Fruit fly (Drosophila melanogaster) whole organism, embryonic: Measurements from ENCODE around the gene egh.
A peak's percentile ranks its signal among the peaks of the same experiment; 100 is the strongest.

ENCODE experiments used
- BtbVII ChIP-seq: fragments of 200-800 bp; sonication (Bioruptor generic); optimal IDR thresholded peaks from 3 replicates; lab custom pipeline; 2017; ENCODE audit warnings: missing biosample characterization, mild to moderate bottlenecking, missing genetic modification characterization
- CG12071 ChIP-seq: fragments of 200-800 bp; sonication (Bioruptor generic); optimal IDR thresholded peaks from 3 replicates; lab custom pipeline; 2018; ENCODE audit warnings: missing biosample characterization, mild to moderate bottlenecking, missing genetic modification characterization
- CG12104 ChIP-seq: fragments of 200-800 bp; sonication (Bioruptor generic); optimal IDR thresholded peaks from 3 replicates; lab custom pipeline; 2016; ENCODE audit warnings: missing biosample characterization, missing genetic modification characterization
- CG12299 ChIP-seq: fragments of 200-800 bp; sonication (Bioruptor generic); optimal IDR thresholded peaks from 2 replicates; lab custom pipeline; 2018; ENCODE audit warnings: missing biosample characterization, mild to moderate bottlenecking, missing genetic modification characterization
- CG13624 ChIP-seq: fragments of 200-800 bp; sonication (Bioruptor generic); optimal IDR thresholded peaks from 2 replicates; lab custom pipeline; 2016; ENCODE audit warnings: missing biosample characterization, missing genetic modification characterization
- CG15269 ChIP-seq: fragments of 200-800 bp; sonication (Bioruptor generic); optimal IDR thresholded peaks from 2 replicates; lab custom pipeline; 2018; ENCODE audit warnings: missing biosample characterization, mild to moderate bottlenecking, missing genetic modification characterization, moderate library complexity
- CG15479 ChIP-seq: fragments of 200-800 bp; sonication (Bioruptor generic); optimal IDR thresholded peaks from 3 replicates; lab custom pipeline; 2019; ENCODE audit warnings: missing biosample characterization, mild to moderate bottlenecking, missing genetic modification characterization, moderate library complexity
- CG15696 ChIP-seq: fragments of 200-800 bp; sonication (Bioruptor generic); optimal IDR thresholded peaks from 2 replicates; lab custom pipeline; 2019; ENCODE audit warnings: missing biosample characterization, mild to moderate bottlenecking, missing genetic modification characterization, moderate library complexity
- CG1602 ChIP-seq: fragments of 200-800 bp; sonication (Bioruptor generic); optimal IDR thresholded peaks from 3 replicates; lab custom pipeline; 2016; ENCODE audit warnings: missing biosample characterization, missing genetic modification characterization
- CG17829 ChIP-seq: fragments of 200-800 bp; optimal IDR thresholded peaks from 2 replicates; lab custom pipeline; 2019; ENCODE audit warnings: missing biosample characterization, mild to moderate bottlenecking, missing genetic modification characterization, moderate library complexity
- CG18619 ChIP-seq: fragments of 200-800 bp; sonication (Bioruptor generic); optimal IDR thresholded peaks from 3 replicates; lab custom pipeline; 2017; ENCODE audit warnings: missing biosample characterization, mild to moderate bottlenecking, missing genetic modification characterization
- CG18764 ChIP-seq: fragments of 200-800 bp; sonication (Bioruptor generic); optimal IDR thresholded peaks from 3 replicates; lab custom pipeline; 2016; ENCODE audit warnings: missing biosample characterization, missing genetic modification characterization
- CG2889 ChIP-seq: fragments of 200-800 bp; sonication (Bioruptor generic); IDR thresholded peaks from 3 replicates; pipeline ENCODE4 v1.3.6; 2022; ENCODE audit warnings: missing biosample characterization, missing genetic modification characterization
- CG3065 ChIP-seq: fragments of 200-800 bp; sonication (Bioruptor generic); optimal IDR thresholded peaks from 2 replicates; lab custom pipeline; 2016; ENCODE audit warnings: missing biosample characterization, missing genetic modification characterization
- CG3407 ChIP-seq: fragments of 200-800 bp; sonication (Bioruptor generic); optimal IDR thresholded peaks from 2 replicates; lab custom pipeline; 2018; ENCODE audit warnings: missing biosample characterization, mild to moderate bottlenecking, missing genetic modification characterization
- CG3847 ChIP-seq: fragments of 200-800 bp; sonication (Bioruptor generic); IDR thresholded peaks from 2 replicates; pipeline ENCODE4 v1.3.6; 2022; ENCODE audit warnings: missing biosample characterization, missing genetic modification characterization
- CG4617 ChIP-seq: fragments of 200-800 bp; sonication (Bioruptor generic); optimal IDR thresholded peaks from 3 replicates; lab custom pipeline; 2016; ENCODE audit warnings: missing biosample characterization, missing genetic modification characterization, borderline replicate concordance
- CG4707 ChIP-seq: fragments of 200-800 bp; sonication (Bioruptor generic); optimal IDR thresholded peaks from 2 replicates; lab custom pipeline; 2018; ENCODE audit warnings: missing biosample characterization, mild to moderate bottlenecking, missing genetic modification characterization, moderate library complexity
- CG7372 ChIP-seq: fragments of 200-800 bp; sonication (Bioruptor generic); IDR thresholded peaks from 2 replicates; pipeline ENCODE4 v1.3.6; 2022; ENCODE audit warnings: missing biosample characterization, missing genetic modification characterization
- CG7987 ChIP-seq: fragments of 200-800 bp; sonication (Bioruptor generic); optimal IDR thresholded peaks from 2 replicates; lab custom pipeline; 2018; ENCODE audit warnings: missing biosample characterization, mild to moderate bottlenecking, missing genetic modification characterization, moderate library complexity
- CG8765 ChIP-seq: fragments of 200-800 bp; sonication (Bioruptor generic); IDR thresholded peaks from 2 replicates; pipeline ENCODE4 v1.3.6; 2022; ENCODE audit warnings: missing biosample characterization, missing genetic modification characterization
- Chrac-16 ChIP-seq: fragments of 200-800 bp; sonication (Bioruptor generic); optimal IDR thresholded peaks from 3 replicates; lab custom pipeline; 2016; ENCODE audit warnings: missing biosample characterization, missing genetic modification characterization
- GATAe ChIP-seq: fragments of 200-800 bp; sonication (Bioruptor generic); conservative IDR thresholded peaks from 2 replicates; pipeline ENCODE4 v1.3.6; 2022; ENCODE audit warnings: missing biosample characterization, missing genetic modification characterization
- HLH3B ChIP-seq: fragments of 200-800 bp; sonication (Bioruptor generic); IDR thresholded peaks from 2 replicates; pipeline ENCODE4 v1.3.6; 2022; ENCODE audit warnings: missing biosample characterization, missing genetic modification characterization
- Hmx ChIP-seq: fragments of 200-800 bp; sonication (Bioruptor generic); optimal IDR thresholded peaks from 2 replicates; lab custom pipeline; 2016; ENCODE audit warnings: missing biosample characterization, missing genetic modification characterization
- Oaz ChIP-seq: fragments of 200-800 bp; sonication (Bioruptor generic); IDR thresholded peaks from 2 replicates; pipeline ENCODE4 v1.3.6; 2022; ENCODE audit warnings: missing biosample characterization, missing genetic modification characterization
- Optix ChIP-seq: fragments of 200-800 bp; sonication (Bioruptor generic); IDR thresholded peaks from 3 replicates; pipeline ENCODE4 v1.3.6; 2022; ENCODE audit warnings: missing biosample characterization, missing genetic modification characterization
- Usf ChIP-seq: fragments of 200-800 bp; sonication (Bioruptor generic); optimal IDR thresholded peaks from 2 replicates; lab custom pipeline; 2017; ENCODE audit warnings: missing genotype, missing biosample characterization, missing genetic modification characterization
- Vsx1 ChIP-seq: fragments of 200-800 bp; sonication (Bioruptor generic); optimal IDR thresholded peaks from 2 replicates; lab custom pipeline; 2017; ENCODE audit warnings: missing biosample characterization, mild to moderate bottlenecking, missing genetic modification characterization, missing genetic modification reagents
- YL-1 ChIP-seq: fragments of 200-800 bp; sonication (Bioruptor generic); optimal IDR thresholded peaks from 3 replicates; lab custom pipeline; 2017; ENCODE audit warnings: missing biosample characterization, mild to moderate bottlenecking, missing genetic modification characterization
- bcd ChIP-seq: fragments of 200-800 bp; sonication (Bioruptor generic); optimal IDR thresholded peaks from 2 replicates; lab custom pipeline; 2017; ENCODE audit warnings: missing biosample characterization, mild to moderate bottlenecking, missing genetic modification characterization
- chinmo ChIP-seq: fragments of 200-800 bp; sonication (Bioruptor generic); IDR thresholded peaks from 4 replicates; pipeline ENCODE4 v1.3.6; 2022; ENCODE audit warnings: missing biosample characterization, missing genetic modification characterization; ENCODE audit not compliant: partially characterized antibody
- dati ChIP-seq: fragments of 200-800 bp; sonication (Bioruptor generic); IDR thresholded peaks from 2 replicates; pipeline ENCODE4 v1.3.6; 2022; ENCODE audit warnings: missing biosample characterization, missing genetic modification characterization
- dmrt99B ChIP-seq: fragments of 200-800 bp; sonication (Bioruptor generic); optimal IDR thresholded peaks from 2 replicates; lab custom pipeline; 2018; ENCODE audit warnings: missing biosample characterization, mild to moderate bottlenecking, missing genetic modification characterization, moderate library complexity
- fu2 ChIP-seq: fragments of 200-800 bp; sonication (Bioruptor generic); optimal IDR thresholded peaks from 2 replicates; lab custom pipeline; 2016; ENCODE audit warnings: missing biosample characterization, missing genetic modification characterization
- gcm ChIP-seq: fragments of 200-800 bp; sonication (Bioruptor generic); optimal IDR thresholded peaks from 2 replicates; lab custom pipeline; 2019; ENCODE audit warnings: missing biosample characterization, mild to moderate bottlenecking, missing genetic modification characterization, moderate library complexity
- ind ChIP-seq: fragments of 200-800 bp; sonication (Bioruptor generic); optimal IDR thresholded peaks from 3 replicates; lab custom pipeline; 2016; ENCODE audit warnings: missing biosample characterization, missing genetic modification characterization
- jumu ChIP-seq: fragments of 200-800 bp; sonication (Bioruptor generic); optimal IDR thresholded peaks from 3 replicates; lab custom pipeline; 2016; ENCODE audit warnings: missing biosample characterization, missing genetic modification characterization
- lbe ChIP-seq: fragments of 200-800 bp; sonication (Bioruptor generic); optimal IDR thresholded peaks from 2 replicates; lab custom pipeline; 2016; ENCODE audit warnings: missing biosample characterization, mild to moderate bottlenecking, missing genetic modification characterization
- org-1 ChIP-seq: fragments of 200-800 bp; sonication (Bioruptor generic); optimal IDR thresholded peaks from 2 replicates; lab custom pipeline; 2017; ENCODE audit warnings: missing biosample characterization, missing genetic modification characterization
- pnt ChIP-seq: fragments of 200-800 bp; sonication (Bioruptor generic); optimal IDR thresholded peaks from 3 replicates; lab custom pipeline; 2016; ENCODE audit warnings: missing biosample characterization, missing genetic modification characterization
- pros ChIP-seq: fragments of 200-800 bp; sonication (Bioruptor generic); optimal IDR thresholded peaks from 3 replicates; lab custom pipeline; 2019; ENCODE audit warnings: missing biosample characterization, mild to moderate bottlenecking, missing genetic modification characterization, moderate library complexity
- psq ChIP-seq: fragments of 200-800 bp; sonication (Bioruptor generic); optimal IDR thresholded peaks from 2 replicates; lab custom pipeline; 2017; ENCODE audit warnings: missing biosample characterization, missing genetic modification characterization
- pum ChIP-seq: fragments of 200-800 bp; sonication (Bioruptor generic); optimal IDR thresholded peaks from 2 replicates; lab custom pipeline; 2016; ENCODE audit warnings: missing biosample characterization, missing genetic modification characterization
- ro ChIP-seq: fragments of 200-800 bp; sonication (Bioruptor generic); IDR thresholded peaks from 2 replicates; pipeline ENCODE4 v1.3.6; 2022; ENCODE audit warnings: missing biosample characterization, missing genetic modification characterization
- sc ChIP-seq, 3 experiments: fragments of >200 bp in 2 of 3; fragments of 200-800 bp in 1 of 3; sonication (Bioruptor generic) in 1 of 3; optimal IDR thresholded peaks; 2 replicates in 2 of 3; 3 replicates in 1 of 3; lab custom pipeline; 2017; ENCODE audit warnings: mild to moderate bottlenecking in 1 of 3, missing biosample characterization in 1 of 3, missing genetic modification characterization in 1 of 3, missing genetic modification reagents in 1 of 3
- sens-2 ChIP-seq: fragments of 200-800 bp; sonication (Bioruptor generic); IDR thresholded peaks from 2 replicates; pipeline ENCODE4 v1.3.6; 2022; ENCODE audit warnings: missing biosample characterization, missing genetic modification characterization
- tap ChIP-seq: fragments of 200-800 bp; optimal IDR thresholded peaks from 3 replicates; lab custom pipeline; 2019; ENCODE audit warnings: missing biosample characterization, mild to moderate bottlenecking, missing genetic modification characterization, moderate library complexity
- trh ChIP-seq: fragments of 200-800 bp; sonication (Bioruptor generic); optimal IDR thresholded peaks from 2 replicates; lab custom pipeline; 2016; ENCODE audit warnings: missing biosample characterization, missing genetic modification characterization
- vnd ChIP-seq: fragments of 200-800 bp; sonication (Bioruptor generic); IDR thresholded peaks from 3 replicates; pipeline ENCODE4 v1.3.6; 2022; ENCODE audit warnings: missing biosample characterization, missing genetic modification characterization; ENCODE audit not compliant: partially characterized antibody

The egh gene

DNA sequence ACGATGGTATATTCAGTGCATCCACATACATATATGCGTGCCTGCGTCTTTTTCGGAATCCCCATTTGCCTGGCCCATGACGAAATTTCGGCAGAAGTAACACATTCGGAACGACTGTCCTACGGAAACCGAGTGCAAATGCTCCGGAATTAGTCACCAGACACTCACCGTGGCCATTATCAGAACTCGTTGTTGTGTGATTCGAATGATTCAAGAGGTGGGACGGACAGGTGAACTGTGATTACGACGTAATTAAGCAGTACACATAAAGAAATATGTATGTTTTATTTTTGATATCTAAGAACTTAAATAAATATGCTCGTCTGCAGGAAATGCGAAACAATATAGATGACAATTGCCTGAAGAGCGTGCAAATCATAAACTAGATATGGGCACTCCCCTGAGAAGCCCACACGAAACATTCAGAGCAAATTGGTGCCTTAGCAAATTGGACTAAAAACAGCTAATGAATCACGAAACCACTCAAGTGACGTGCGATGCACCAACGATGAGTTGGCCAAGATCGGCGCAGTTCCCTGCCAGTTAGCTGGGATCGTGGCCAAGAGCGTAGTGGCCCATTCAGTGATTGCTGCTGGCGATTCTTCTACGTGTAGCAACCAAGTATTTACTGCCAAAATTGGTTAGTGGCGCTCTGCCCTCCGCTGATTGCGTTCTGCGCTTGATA, 3.2 kb downstream of the egh start (continued):
- TF ChIP-seq CG15696 (tag; lab: Kevin White, UChicago) (no peak), CG3847 (peak; percentile 34; the same call in 1 of the 2 replicates), Optix (GFP tag; lab: Robert Waterston, UW) (no peak), CG8765 (GFP tag; lab: Robert Waterston, UW) (no peak), GATAe (GFP tag; lab: Robert Waterston, UW) (no peak), CG2889 (GFP tag; lab: Robert Waterston, UW) (no peak), vnd (GFP tag; lab: Robert Waterston, UW) (no peak), CG13624 (GFP tag; lab: Kevin White, UChicago) (no peak), pros (GFP tag; lab: Kevin White, UChicago) (no peak), CG15269 (tag; lab: Kevin White, UChicago) (peak; percentile 63), sens-2 (GFP tag; lab: Robert Waterston, UW) (no peak), BtbVII (no peak), CG12104 (GFP tag; lab: Kevin White, UChicago) (peak; percentile 18), pnt (GFP tag; lab: Kevin White, UChicago) (no peak), dmrt99B (peak; percentile 36), jumu (GFP tag; lab: Kevin White, UChicago) (no peak), fu2 (peak; percentile 3), ind (GFP tag; lab: Kevin White, UChicago) (peak; percentile 22), CG15479 (GFP tag; lab: Kevin White, UChicago) (no peak), Hmx (GFP tag; lab: Kevin White, UChicago) (no peak), org-1 (peak; percentile 41), CG7987 (no peak), tap (tag; lab: Kevin White, UChicago) (no peak), CG3065 (GFP tag; lab: Kevin White, UChicago) (no peak), chinmo (GFP tag; lab: Robert Waterston, UW) (no peak), CG18764 (GFP tag; lab: Kevin White, UChicago) (no peak), CG3407 (no peak), CG4707 (GFP tag; lab: Kevin White, UChicago) (no peak), dati (GFP tag; lab: Robert Waterston, UW) (no peak), Oaz (GFP tag; lab: Robert Waterston, UW) (no peak), bcd (no peak), CG18619 (GFP tag; lab: Kevin White, UChicago) (peak; percentile 58), Usf (no peak), gcm (no peak), trh (GFP tag; lab: Kevin White, UChicago) (no peak), Chrac-16 (GFP tag; lab: Kevin White, UChicago) (no peak), Vsx1 (GFP tag; lab: Kevin White, UChicago) (peak; percentile 7), CG17829 (tag; lab: Kevin White, UChicago) (no peak), psq (GFP tag; lab: Kevin White, UChicago) (no peak), CG12299 (tag; lab: Kevin White, UChicago) (no peak), YL-1 (GFP tag; lab: Kevin White, UChicago) (no peak), HLH3B (no peak), pum (GFP tag; lab: Kevin White, UChicago) (no peak), ro (GFP tag; lab: Robert Waterston, UW) (no peak), CG4617 (no peak), CG1602 (GFP tag; lab: Kevin White, UChicago) (no peak), sc (optimal IDR thresholded peaks at IDR 0.05; lab: Kevin White, UChicago) (no peak), sc (GFP tag; optimal IDR thresholded peaks at IDR 0.05; lab: Kevin White, UChicago) (no peak), CG12071 (GFP tag; lab: Kevin White, UChicago) (no peak), lbe (GFP tag; lab: Kevin White, UChicago) (no peak), CG7372 (GFP tag; lab: Robert Waterston, UW) (no peak)
